4 fruit fly cellular contexts compared by ENCODE assay signal in genomic region chr3R:23902034-23902433, dm6.
TF ChIP-seq lines count a peak whose summit lies in the region.

No protein-coding gene starts in this region.

- TF ChIP-seq CTCF in whole organism, embryonic (GFP tag; optimal IDR thresholded peaks at IDR 0.05; lab: Kevin White, UChicago): no peak

TF ChIP-seq in whole organism, adult, 20 proteins besides CTCF, POLR2A, EP300 and RAD21:
- TF ChIP-seq Crg-1 (GFP tag; optimal IDR thresholded peaks at IDR 0.05; lab: Kevin White, UChicago): no peak
- no peak for TF ChIP-seq CG7101 (tag; optimal IDR thresholded peaks at IDR 0.05; lab: Kevin White, UChicago)
- no peak for TF ChIP-seq CG14711 (tag; optimal IDR thresholded peaks at IDR 0.05; lab: Kevin White, UChicago)
- TF ChIP-seq pad (GFP tag; optimal IDR thresholded peaks at IDR 0.05; lab: Kevin White, UChicago): no peak
- TF ChIP-seq CG5204 (GFP tag; optimal IDR thresholded peaks at IDR 0.05; lab: Kevin White, UChicago): peak; percentile 17
- peak; percentile 26 for TF ChIP-seq CG33017 (tag; optimal IDR thresholded peaks at IDR 0.05; lab: Kevin White, UChicago)
- no peak for TF ChIP-seq tj (GFP tag; optimal IDR thresholded peaks at IDR 0.05; lab: Kevin White, UChicago)
- no peak for TF ChIP-seq CG1620 (GFP tag; optimal IDR thresholded peaks at IDR 0.05; lab: Kevin White, UChicago)
- no peak for TF ChIP-seq ovo (GFP tag; optimal IDR thresholded peaks at IDR 0.05; lab: Kevin White, UChicago)
- no peak for TF ChIP-seq toe (GFP tag; optimal IDR thresholded peaks at IDR 0.05; lab: Kevin White, UChicago)
- TF ChIP-seq Hr96 (GFP tag; optimal IDR thresholded peaks at IDR 0.05; lab: Kevin White, UChicago): no peak
- no peak for TF ChIP-seq CG11617 (GFP tag; optimal IDR thresholded peaks at IDR 0.05; lab: Kevin White, UChicago)
- no peak for TF ChIP-seq Clk (GFP tag; optimal IDR thresholded peaks at IDR 0.05; lab: Kevin White, UChicago)
- TF ChIP-seq CG12768 (GFP tag; optimal IDR thresholded peaks at IDR 0.05; lab: Kevin White, UChicago): peak; percentile 19
- TF ChIP-seq bab1 (GFP tag; optimal IDR thresholded peaks at IDR 0.05; lab: Kevin White, UChicago): no peak
- TF ChIP-seq Mnt (GFP tag; optimal IDR thresholded peaks at IDR 0.05; lab: Kevin White, UChicago): no peak
- no peak for TF ChIP-seq cic (GFP tag; optimal IDR thresholded peaks at IDR 0.05; lab: Kevin White, UChicago)
- TF ChIP-seq CG7045 (GFP tag; optimal IDR thresholded peaks at IDR 0.05; lab: Kevin White, UChicago): peak; percentile 27
- TF ChIP-seq cnc (optimal IDR thresholded peaks at IDR 0.05; lab: Kevin White, UChicago): no peak
- no peak for TF ChIP-seq kay (GFP tag; lab: Kevin White, UChicago; ENCODE audit: borderline replicate concordance)

TF ChIP-seq in whole organism, embryonic, 481 proteins besides CTCF, POLR2A, EP300 and RAD21:
- TF ChIP-seq Drgx (GFP tag; IDR thresholded peaks at IDR 0.05; lab: Robert Waterston, UW): 0 out of 2 replicates have a peak, but pooled peaks have one; percentile 12
- TF ChIP-seq HLH4C (GFP tag; IDR thresholded peaks at IDR 0.05; lab: Robert Waterston, UW; ENCODE audit: partially characterized antibody): no peak

TF ChIP-seq in whole organism, prepupa, 60 proteins besides CTCF, POLR2A, EP300 and RAD21:
- peak; percentile 3 for TF ChIP-seq CG6792 (GFP tag; optimal IDR thresholded peaks at IDR 0.05; lab: Kevin White, UChicago)
- peak in 1 of 2 experiments; percentile 1 for TF ChIP-seq salr (GFP tag; optimal IDR thresholded peaks at IDR 0.05; lab: Kevin White, UChicago)
- no peak for TF ChIP-seq fkh (GFP tag; optimal IDR thresholded peaks at IDR 0.05; lab: Kevin White, UChicago)
- peak; percentile 29 for TF ChIP-seq fd59A (GFP tag; optimal IDR thresholded peaks at IDR 0.05; lab: Kevin White, UChicago)
- TF ChIP-seq CG15336 (GFP tag; IDR thresholded peaks at IDR 0.05; lab: Robert Waterston, UW): peak; percentile 22; the same call in 1 of the 2 replicates
- TF ChIP-seq Ets96B (tag; optimal IDR thresholded peaks at IDR 0.05; lab: Kevin White, UChicago): peak; percentile 34
- peak; percentile 20 for TF ChIP-seq achi (GFP tag; optimal IDR thresholded peaks at IDR 0.05; lab: Kevin White, UChicago)
- TF ChIP-seq CG8632 (GFP tag; optimal IDR thresholded peaks at IDR 0.05; lab: Kevin White, UChicago): peak; percentile 15
- TF ChIP-seq CG8119 (GFP tag; IDR thresholded peaks at IDR 0.05; lab: Robert Waterston, UW): peak; percentile 62; the same call in 2 of the 3 replicates
- TF ChIP-seq spab (GFP tag; optimal IDR thresholded peaks at IDR 0.05; lab: Kevin White, UChicago): peak; percentile 7
- TF ChIP-seq Eip78C (GFP tag; lab: Kevin White, UChicago): peak; percentile 61
- TF ChIP-seq CG10631 (GFP tag; optimal IDR thresholded peaks at IDR 0.05; lab: Kevin White, UChicago): peak; percentile 12
- TF ChIP-seq Hr39 (GFP tag; optimal IDR thresholded peaks at IDR 0.05; lab: Kevin White, UChicago): no peak
- TF ChIP-seq net (GFP tag; optimal IDR thresholded peaks at IDR 0.05; lab: Kevin White, UChicago): no peak
- TF ChIP-seq CG3032 (tag; optimal IDR thresholded peaks at IDR 0.05; lab: Kevin White, UChicago): no peak
- TF ChIP-seq ss (GFP tag; optimal IDR thresholded peaks at IDR 0.05; lab: Kevin White, UChicago): peak in 1 of 2 experiments; percentile 45
TF ChIP-seq in whole organism, prepupa: peak in this region for 12.

TF ChIP-seq in whole organism, pupa, 21 proteins besides CTCF, POLR2A, EP300 and RAD21:
- TF ChIP-seq CG8159 (tag; optimal IDR thresholded peaks at IDR 0.05; lab: Kevin White, UChicago) (peak; percentile 65), CG4496 (GFP tag; IDR thresholded peaks at IDR 0.05; lab: Robert Waterston, UW) (no peak), CG14655 (GFP tag; optimal IDR thresholded peaks at IDR 0.05; lab: Kevin White, UChicago) (no peak), Ets98B (GFP tag; IDR thresholded peaks at IDR 0.05; lab: Robert Waterston, UW) (no peak), CG15710 (tag; optimal IDR thresholded peaks at IDR 0.05; lab: Kevin White, UChicago) (peak; percentile 23), CG17806 (tag; optimal IDR thresholded peaks at IDR 0.05; lab: Kevin White, UChicago) (peak; percentile 21), CG34367 (tag; optimal IDR thresholded peaks at IDR 0.05; lab: Kevin White, UChicago) (peak; percentile 23), CG32121 (GFP tag; IDR thresholded peaks at IDR 0.05; lab: Robert Waterston, UW) (no peak), CG8301 (tag; optimal IDR thresholded peaks at IDR 0.05; lab: Kevin White, UChicago) (no peak), CG9948 (tag; optimal IDR thresholded peaks at IDR 0.05; lab: Kevin White, UChicago) (peak; percentile 47)
